Worm (Caenorhabditis elegans) whole organism, young adult: ENCODE measurements around the gene W09G12.6.

Experiments
- Y56A3A.18 ChIP-seq: fragments of 200-800 bp; sonication (Bioruptor generic); IDR thresholded peaks from 2 replicates; pipeline ENCODE4 v1.3.6; 2022; ENCODE audit warnings: missing genetic modification reagents, missing genetic modification characterization, missing compliant biosample characterization
- Y67H2A.10 ChIP-seq: fragments of 200-800 bp; sonication (Bioruptor generic); conservative IDR thresholded peaks from 2 replicates; pipeline ENCODE4 v1.3.6; 2022; ENCODE audit warnings: missing genetic modification reagents, missing genetic modification characterization, missing compliant biosample characterization
- Y95B8A.8 ChIP-seq: fragments of 200-800 bp; sonication (Bioruptor generic); IDR thresholded peaks from 2 replicates; pipeline ENCODE4 v1.3.6; 2022; ENCODE audit warnings: missing genetic modification reagents, missing genetic modification characterization, missing compliant biosample characterization
- ZK185.1 ChIP-seq: sonication (generic microtip); optimal IDR thresholded peaks from 2 replicates; lab custom pipeline; 2016; ENCODE audit warnings: mild to moderate bottlenecking, missing genetic modification characterization, missing compliant biosample characterization; ENCODE audit not compliant: poor library complexity, severe bottlenecking
- atf-7 ChIP-seq: sonication (generic microtip); optimal IDR thresholded peaks from 2 replicates; lab custom pipeline; 2017; ENCODE audit warnings: mild to moderate bottlenecking, missing genetic modification characterization, missing compliant biosample characterization
- attf-6 ChIP-seq: fragments of 200-800 bp; sonication (Bioruptor generic); IDR thresholded peaks from 2 replicates; pipeline ENCODE4 v1.3.6; 2022; ENCODE audit warnings: missing genetic modification reagents, missing genetic modification characterization, missing compliant biosample characterization
- dpl-1 ChIP-seq: fragments of 150-350 bp; optimal IDR thresholded peaks from 2 replicates; lab custom pipeline; 2014; ENCODE audit warnings: missing biosample characterization, missing genetic modification reagents, missing genetic modification characterization
- nfya-1 ChIP-seq: sonication (generic microtip); optimal IDR thresholded peaks from 2 replicates; lab custom pipeline; 2017; ENCODE audit warnings: antibody characterized with exemption, missing compliant biosample characterization, missing genetic modification characterization, borderline replicate concordance; ENCODE audit not compliant: insufficient read depth
- nhr-90 ChIP-seq: sonication (generic microtip); optimal IDR thresholded peaks from 2 replicates; lab custom pipeline; 2016; ENCODE audit warnings: missing genotype, mild to moderate bottlenecking, missing genetic modification characterization, missing compliant biosample characterization
- repo-1 ChIP-seq: sonication (generic microtip); optimal IDR thresholded peaks from 2 replicates; lab custom pipeline; 2017; ENCODE audit warnings: mild to moderate bottlenecking, missing genetic modification characterization, missing compliant biosample characterization

- TF ChIP-seq Y56A3A.18 (no peak), Y95B8A.8 (GFP tag; lab: Robert Waterston, UW) (no peak), dpl-1 (GFP tag; lab: Kevin White, UChicago) (no peak), Y67H2A.10 (GFP tag; lab: Robert Waterston, UW) (no peak), ZK185.1 (tag; lab: Kevin White, UChicago) (no peak), atf-7 (no peak), repo-1 (tag; lab: Kevin White, UChicago) (no peak), nhr-90 (tag; lab: Kevin White, UChicago) (no peak), attf-6 (no peak), nfya-1 (tag; lab: Kevin White, UChicago) (no peak)
Observed at ce11 chrIV:1231589-1231988, at the start of gene W09G12.6.
